Worm (Caenorhabditis elegans) whole organism, L4 larva: ENCODE data around the gene mdt-9.

Experiments used
- daf-19 ChIP-seq: fragments of 200-800 bp; sonication (Bioruptor generic); conservative IDR thresholded peaks from 2 replicates; pipeline ENCODE4 v1.3.6; 2022; ENCODE audit warnings: missing genetic modification characterization, missing compliant biosample characterization
- egl-27 ChIP-seq: sonication (generic microtip); optimal IDR thresholded peaks from 3 replicates; lab custom pipeline; 2017; ENCODE audit warnings: missing biosample characterization, missing genetic modification reagents, missing genetic modification characterization
- hmg-1.1 ChIP-seq: fragments of 200-800 bp; sonication (Bioruptor generic); IDR thresholded peaks from 2 replicates; pipeline ENCODE4 v1.3.6; 2022; ENCODE audit warnings: missing genetic modification reagents, missing genetic modification characterization, missing compliant biosample characterization
- madf-9 ChIP-seq: fragments of 200-800 bp; sonication (Bioruptor generic); conservative IDR thresholded peaks from 2 replicates; pipeline ENCODE4 v1.3.6; 2022; ENCODE audit warnings: missing genetic modification reagents, missing genetic modification characterization, missing compliant biosample characterization
- nhr-11 ChIP-seq: fragments of 150-350 bp; optimal IDR thresholded peaks from 2 replicates; lab custom pipeline; 2014; ENCODE audit warnings: missing biosample characterization, missing genetic modification characterization
- nhr-237 ChIP-seq: sonication (generic microtip); optimal IDR thresholded peaks from 2 replicates; lab custom pipeline; 2017; ENCODE audit warnings: missing biosample characterization, missing genetic modification characterization
- nhr-25 ChIP-seq: sonication (generic microtip); optimal IDR thresholded peaks from 2 replicates; lab custom pipeline; 2017; ENCODE audit warnings: missing genetic modification characterization, mild to moderate bottlenecking, missing compliant biosample characterization, antibody characterized with exemption, moderate library complexity, borderline replicate concordance; ENCODE audit not compliant: insufficient read depth
- pqm-1 ChIP-seq: sonication (generic microtip); optimal IDR thresholded peaks from 2 replicates; lab custom pipeline; 2017; ENCODE audit warnings: missing biosample characterization, missing genetic modification characterization
- unc-130 ChIP-seq: sonication (generic microtip); optimal IDR thresholded peaks from 2 replicates; lab custom pipeline; 2016; ENCODE audit warnings: missing genetic modification reagents, missing genetic modification characterization, missing compliant biosample characterization
- zfp-2 ChIP-seq: sonication (generic microtip); optimal IDR thresholded peaks from 2 replicates; lab custom pipeline; 2016; ENCODE audit warnings: mild to moderate bottlenecking, missing genetic modification characterization, missing compliant biosample characterization

DNA sequence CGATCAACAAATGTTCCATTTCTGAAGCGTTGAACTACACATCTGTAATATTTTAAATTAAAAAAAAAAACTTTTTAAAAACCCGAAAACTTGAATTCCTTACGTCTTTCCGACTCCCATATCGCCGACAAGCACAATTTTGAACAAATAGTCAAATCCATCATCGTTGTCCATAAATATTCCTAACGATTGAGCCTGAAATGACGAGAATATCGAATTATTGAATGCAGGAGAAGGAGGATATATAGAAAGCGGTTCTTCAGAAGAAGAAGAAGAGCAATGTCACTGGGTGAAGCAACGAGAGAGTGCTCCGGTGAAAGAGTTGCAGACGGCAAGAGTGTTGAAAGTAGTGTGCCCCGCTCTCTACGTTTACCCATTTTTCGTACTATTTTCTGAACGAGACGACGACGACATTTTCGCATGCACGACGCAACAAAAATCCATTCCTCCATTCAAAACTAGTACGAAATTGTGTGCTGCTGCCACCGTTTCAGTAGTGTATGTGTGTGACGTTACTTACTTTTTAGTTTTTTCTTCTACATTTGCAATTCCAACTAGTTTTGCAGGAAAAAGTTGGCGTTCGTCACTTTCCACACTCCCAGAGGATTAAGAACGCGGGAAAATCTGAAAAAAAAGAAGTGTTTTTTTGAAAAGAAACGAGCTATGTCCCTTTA is 2.3 kb upstream of the mdt-9 start, which contains the start of gene rab-19:
- no peak for TF ChIP-seq egl-27 (tag; lab: Kevin White, UChicago)
- no peak for TF ChIP-seq nhr-237 (tag; lab: Kevin White, UChicago)
- TF ChIP-seq unc-130, result no peak
- TF ChIP-seq madf-9 (GFP tag; lab: Robert Waterston, UW), result no peak
- TF ChIP-seq nhr-11 (tag; lab: Kevin White, UChicago), result no peak
- TF ChIP-seq pqm-1, result no peak
- no peak for TF ChIP-seq daf-19
- 0 out of 2 replicates have a peak, but pooled peaks have one; percentile 40 for TF ChIP-seq hmg-1.1
- TF ChIP-seq nhr-25, result no peak
- no peak for TF ChIP-seq zfp-2 (tag; lab: Kevin White, UChicago)
